Worm (Caenorhabditis elegans) whole organism, young adult: ENCODE results near the gene ZK1073.2.

Experiments used
- C06A6.2 ChIP-seq: fragments of 200-800 bp; sonication (Bioruptor generic); conservative IDR thresholded peaks from 2 replicates; pipeline ENCODE4 v1.3.6; 2022; ENCODE audit warnings: missing genetic modification characterization, missing compliant biosample characterization
- D2030.7 ChIP-seq: fragments of 200-800 bp; sonication (Bioruptor generic); IDR thresholded peaks from 2 replicates; pipeline ENCODE4 v1.3.6; 2022; ENCODE audit warnings: missing genetic modification reagents, missing genetic modification characterization, missing compliant biosample characterization
- F23B12.7 ChIP-seq: sonication (generic microtip); optimal IDR thresholded peaks from 2 replicates; lab custom pipeline; 2017; ENCODE audit warnings: missing genetic modification characterization, mild to moderate bottlenecking, missing compliant biosample characterization, antibody characterized with exemption, moderate library complexity; ENCODE audit not compliant: insufficient read depth
- F33H1.4 ChIP-seq: fragments of 200-800 bp; sonication (Bioruptor generic); IDR thresholded peaks from 2 replicates; pipeline ENCODE4 v1.3.6; 2022; ENCODE audit warnings: missing genetic modification reagents, missing genetic modification characterization, missing compliant biosample characterization
- F37B4.10 ChIP-seq: fragments of 200-800 bp; sonication (Bioruptor generic); IDR thresholded peaks from 2 replicates; pipeline ENCODE4 v1.3.6; 2022; ENCODE audit warnings: missing genetic modification characterization, missing compliant biosample characterization
- F49E8.2 ChIP-seq: sonication (generic microtip); optimal IDR thresholded peaks from 3 replicates; lab custom pipeline; 2017; ENCODE audit warnings: missing genetic modification characterization, mild to moderate bottlenecking, missing compliant biosample characterization, antibody characterized with exemption, moderate library complexity; ENCODE audit not compliant: insufficient read depth
- F52B5.7 ChIP-seq: sonication (generic microtip); optimal IDR thresholded peaks from 2 replicates; lab custom pipeline; 2016; ENCODE audit warnings: mild to moderate bottlenecking, missing genetic modification characterization, missing compliant biosample characterization
- F57C9.4 ChIP-seq: sonication (generic microtip); optimal IDR thresholded peaks from 2 replicates; lab custom pipeline; 2017; ENCODE audit warnings: mild to moderate bottlenecking, missing genetic modification characterization, missing compliant biosample characterization
- Y56A3A.18 ChIP-seq: fragments of 200-800 bp; sonication (Bioruptor generic); IDR thresholded peaks from 2 replicates; pipeline ENCODE4 v1.3.6; 2022; ENCODE audit warnings: missing genetic modification reagents, missing genetic modification characterization, missing compliant biosample characterization
- ZK185.1 ChIP-seq: sonication (generic microtip); optimal IDR thresholded peaks from 2 replicates; lab custom pipeline; 2016; ENCODE audit warnings: mild to moderate bottlenecking, missing genetic modification characterization, missing compliant biosample characterization; ENCODE audit not compliant: poor library complexity, severe bottlenecking
- ama-1 ChIP-seq, 3 experiments: fragments of 150-350 bp in 1 of 3; sonication (generic microtip) in 2 of 3; optimal IDR thresholded peaks; 2 replicates each; lab custom pipeline; 2014 to 2018; ENCODE audit warnings: missing biosample characterization in 2 of 3, missing genetic modification characterization in 2 of 3, missing genetic modification reagents in 2 of 3
- bed-2 ChIP-seq: fragments of 200-800 bp; sonication (Bioruptor generic); IDR thresholded peaks from 2 replicates; pipeline ENCODE4 v1.3.6; 2022; ENCODE audit warnings: missing genetic modification reagents, missing genetic modification characterization, missing compliant biosample characterization
- ceh-79 ChIP-seq: sonication (generic microtip); optimal IDR thresholded peaks from 2 replicates; lab custom pipeline; 2017; ENCODE audit warnings: mild to moderate bottlenecking, missing genetic modification characterization, missing compliant biosample characterization
- die-1 ChIP-seq: sonication (generic microtip); optimal IDR thresholded peaks from 2 replicates; lab custom pipeline; 2016; ENCODE audit warnings: missing genotype, mild to moderate bottlenecking, missing genetic modification characterization, missing compliant biosample characterization
- dpl-1 ChIP-seq: fragments of 150-350 bp; optimal IDR thresholded peaks from 2 replicates; lab custom pipeline; 2014; ENCODE audit warnings: missing biosample characterization, missing genetic modification reagents, missing genetic modification characterization
- egl-44 ChIP-seq: fragments of 200-800 bp; sonication (Bioruptor generic); IDR thresholded peaks from 2 replicates; pipeline ENCODE4 v1.3.6; 2022; ENCODE audit warnings: missing genetic modification reagents, missing genetic modification characterization, missing compliant biosample characterization
- egrh-3 ChIP-seq: fragments of 200-800 bp; sonication (Bioruptor generic); IDR thresholded peaks from 2 replicates; pipeline ENCODE4 v1.3.6; 2022; ENCODE audit warnings: missing genetic modification reagents, missing genetic modification characterization, missing compliant biosample characterization
- him-1 ChIP-seq: sonication (generic microtip); optimal IDR thresholded peaks from 2 replicates; lab custom pipeline; 2016; ENCODE audit warnings: missing genotype, missing genetic modification reagents, missing genetic modification characterization, missing compliant biosample characterization
- hmg-1.2 ChIP-seq: fragments of 200-800 bp; sonication (Bioruptor generic); IDR thresholded peaks from 2 replicates; pipeline ENCODE4 v1.3.6; 2022; ENCODE audit warnings: missing genetic modification reagents, missing genetic modification characterization, missing compliant biosample characterization
- hsf-1 ChIP-seq: fragments of 200-800 bp; sonication (Bioruptor generic); IDR thresholded peaks from 2 replicates; pipeline ENCODE4 v1.3.6; 2022; ENCODE audit warnings: missing genetic modification reagents, missing genetic modification characterization, missing compliant biosample characterization
- lag-1 ChIP-seq: fragments of 200-800 bp; sonication (Bioruptor generic); IDR thresholded peaks from 2 replicates; pipeline ENCODE4 v1.3.6; 2022; ENCODE audit warnings: missing genetic modification reagents, missing genetic modification characterization, missing compliant biosample characterization
- let-526 ChIP-seq: fragments of 200-800 bp; sonication (Bioruptor generic); IDR thresholded peaks from 2 replicates; pipeline ENCODE4 v1.3.6; 2022; ENCODE audit warnings: missing genetic modification reagents, missing genetic modification characterization, missing compliant biosample characterization
- lin-54 ChIP-seq: fragments of 200-800 bp; sonication (Bioruptor generic); optimal IDR thresholded peaks from 2 replicates; lab custom pipeline; 2018; ENCODE audit warnings: mild to moderate bottlenecking, missing genetic modification characterization, missing compliant biosample characterization
- mes-4 ChIP-seq: sonication (generic microtip); optimal IDR thresholded peaks from 2 replicates; lab custom pipeline; 2016; ENCODE audit warnings: missing genotype, missing genetic modification characterization, missing compliant biosample characterization
- nhr-80 ChIP-seq: sonication (generic microtip); optimal IDR thresholded peaks from 2 replicates; lab custom pipeline; 2016; ENCODE audit warnings: missing genetic modification characterization, missing compliant biosample characterization
- pbrm-1 ChIP-seq: fragments of 200-800 bp; sonication (Bioruptor generic); IDR thresholded peaks from 2 replicates; pipeline ENCODE4 v1.3.6; 2022; ENCODE audit warnings: missing genetic modification reagents, missing genetic modification characterization, missing compliant biosample characterization
- pha-4 ChIP-seq: fragments of 150-350 bp; sonication (generic microtip); optimal IDR thresholded peaks from 2 replicates; lab custom pipeline; 2014; ENCODE audit warnings: missing biosample characterization, missing genetic modification reagents, missing genetic modification characterization
- rcor-1 ChIP-seq: fragments of 200-800 bp; sonication (Bioruptor generic); IDR thresholded peaks from 2 replicates; pipeline ENCODE4 v1.3.6; 2022; ENCODE audit warnings: missing genetic modification reagents, missing genetic modification characterization, missing compliant biosample characterization
- sdz-38 ChIP-seq: sonication (generic microtip); optimal IDR thresholded peaks from 2 replicates; lab custom pipeline; 2016; ENCODE audit warnings: missing genotype, missing genetic modification characterization, missing compliant biosample characterization
- snpc-3.4 ChIP-seq: sonication (generic microtip); optimal IDR thresholded peaks from 2 replicates; lab custom pipeline; 2017; ENCODE audit warnings: missing genetic modification characterization, mild to moderate bottlenecking, missing compliant biosample characterization, antibody characterized with exemption, moderate library complexity, missing genotype, missing genetic modification reagents
- snpc-4 ChIP-seq, 5 experiments: fragments of 150-350 bp in 1 of 5; sonication (generic microtip) in 4 of 5; optimal IDR thresholded peaks; 2 replicates each; lab custom pipeline; 2014 to 2018; ENCODE audit warnings: missing genetic modification characterization in 5 of 5, missing biosample characterization in 3 of 5, antibody characterized with exemption in 2 of 5, mild to moderate bottlenecking in 2 of 5, missing compliant biosample characterization in 2 of 5, missing genotype in 2 of 5, moderate library complexity in 2 of 5, missing genetic modification reagents in 1 of 5
- unc-130 ChIP-seq: sonication (generic microtip); optimal IDR thresholded peaks from 2 replicates; lab custom pipeline; 2016; ENCODE audit warnings: missing genetic modification reagents, missing genetic modification characterization, missing compliant biosample characterization
- zfh-2 ChIP-seq: fragments of 200-800 bp; sonication (Bioruptor generic); conservative IDR thresholded peaks from 2 replicates; pipeline ENCODE4 v1.3.6; 2022; ENCODE audit warnings: missing genetic modification reagents, missing genetic modification characterization, missing compliant biosample characterization
- ztf-28 ChIP-seq: fragments of 200-800 bp; sonication (Bioruptor generic); IDR thresholded peaks from 2 replicates; pipeline ENCODE4 v1.3.6; 2022; ENCODE audit warnings: missing genetic modification reagents, missing genetic modification characterization, missing compliant biosample characterization
- ztf-6 ChIP-seq: fragments of 200-800 bp; sonication (Bioruptor generic); IDR thresholded peaks from 2 replicates; pipeline ENCODE4 v1.3.6; 2022; ENCODE audit warnings: missing genetic modification reagents, missing genetic modification characterization, missing compliant biosample characterization

ZK1073.2 gene

ce11 chrX:16087842-16088241 lies 15.7 kb upstream of the ZK1073.2 start:
- peak; percentile 13 for TF ChIP-seq nhr-80 (tag; lab: Kevin White, UChicago)
- TF ChIP-seq F57C9.4: no peak

DNA sequence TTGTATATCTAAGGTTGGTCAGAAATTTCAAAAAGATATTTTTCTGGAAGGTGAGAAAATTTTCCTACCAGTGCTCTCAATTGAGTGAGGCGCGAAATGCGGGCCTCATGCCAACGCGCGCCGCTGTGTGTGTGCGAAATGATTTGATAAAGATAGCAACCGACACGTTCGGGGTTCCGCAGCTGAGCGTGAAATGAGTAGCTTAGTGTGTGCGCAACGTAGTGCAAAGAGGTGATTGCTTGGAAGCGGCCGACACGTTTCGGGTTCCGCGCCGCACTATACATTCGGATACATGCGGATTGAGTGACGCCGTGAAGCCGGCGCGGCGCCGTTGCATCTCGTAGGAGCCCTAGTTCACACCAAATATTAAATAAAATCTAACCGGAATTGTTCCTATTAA lies 12.3 kb upstream of the ZK1073.2 start:
- TF ChIP-seq Y56A3A.18 (GFP tag; lab: Robert Waterston, UW) (0 out of 2 replicates have a peak, but pooled peaks have one; percentile 33), hmg-1.2 (peak; percentile 26; the same call in 1 of the 2 replicates), snpc-3.4 (tag; lab: Kevin White, UChicago) (no peak), zfh-2 (GFP tag; lab: Robert Waterston, UW) (no peak; the same call in 1 of the 2 replicates), snpc-4 (GFP tag; optimal IDR thresholded peaks at IDR 0.05; lab: Kevin White, UChicago) (no peak), snpc-4 (tag; optimal IDR thresholded peaks at IDR 0.05; lab: Kevin White, UChicago) (peak in 3 of 4 experiments; percentile 46 to 91 (median 89))

DNA sequence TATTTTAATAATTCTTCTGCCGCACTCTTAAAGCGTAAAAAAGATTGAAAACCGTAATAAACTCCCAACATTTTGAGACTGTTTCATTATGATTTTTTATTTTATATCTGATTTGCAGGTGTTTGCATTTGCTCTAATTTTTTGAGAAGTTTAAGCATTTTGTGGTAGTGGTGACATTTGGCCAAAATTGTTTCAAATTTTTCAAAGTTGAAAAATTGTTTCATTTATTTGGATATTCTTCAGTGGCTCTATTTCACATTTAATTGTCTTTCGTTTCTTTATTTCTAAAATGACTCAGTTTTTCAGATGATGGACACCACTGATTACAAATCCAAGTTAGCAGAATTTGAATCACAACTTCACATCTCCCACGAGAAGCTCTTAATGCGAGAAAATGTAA lies 9.1 kb upstream of the ZK1073.2 start, which contains the start of gene C30F2.5:
Gene C30F2.5 (plus strand): TSS at position 301 of the 400 bp plus-strand sequence.
- TF ChIP-seq egrh-3 (GFP tag; lab: Robert Waterston, UW) (no peak), bed-2 (GFP tag; lab: Robert Waterston, UW) (no peak), let-526 (GFP tag; lab: Robert Waterston, UW) (no peak)

ce11 chrX:16098104-16098638 lies 5.3 kb upstream of the ZK1073.2 start:
- TF ChIP-seq F49E8.2 (tag; lab: Kevin White, UChicago): no peak

- TF ChIP-seq ztf-28 (0 out of 2 replicates have a peak, but pooled peaks have one; percentile 45), F52B5.7 (tag; lab: Kevin White, UChicago) (no peak), F23B12.7 (tag; lab: Kevin White, UChicago) (no peak), snpc-4 (GFP tag; optimal IDR thresholded peaks at IDR 0.05; lab: Kevin White, UChicago) (no peak), snpc-4 (tag; optimal IDR thresholded peaks at IDR 0.05; lab: Kevin White, UChicago) (peak in 3 of 4 experiments; percentile 47 to 84 (median 65)), zfh-2 (GFP tag; lab: Robert Waterston, UW) (0 out of 2 replicates have a peak, but pooled peaks have one; percentile 30), F37B4.10 (GFP tag; lab: Robert Waterston, UW) (no peak), D2030.7 (GFP tag; lab: Robert Waterston, UW) (no peak)
Observed at ce11 chrX:16099251-16099650, 4.2 kb upstream of the ZK1073.2 start.

DNA sequence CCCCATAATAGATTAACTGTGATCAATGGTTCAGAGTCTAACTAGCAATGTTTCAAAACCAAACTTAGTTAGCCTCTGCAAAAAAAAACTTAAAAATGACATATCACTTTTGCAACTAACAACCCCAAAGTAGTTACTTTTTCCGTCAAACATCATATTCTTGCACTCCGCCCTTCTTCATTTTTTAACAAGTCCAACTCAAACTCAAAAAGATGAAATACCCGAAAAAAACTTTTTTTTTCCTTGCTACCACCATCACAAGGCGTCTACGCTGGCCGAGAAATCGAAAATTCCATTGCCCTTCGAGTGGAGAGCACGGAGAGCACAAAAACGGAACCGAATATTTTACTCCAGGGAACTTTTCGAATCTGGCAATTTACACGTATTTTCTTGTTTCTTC lies 2.4 kb downstream of the ZK1073.2 start:
- TF ChIP-seq F37B4.10 (GFP tag; lab: Robert Waterston, UW): no peak
- no peak for TF ChIP-seq unc-130 (GFP tag; lab: Kevin White, UChicago)
- TF ChIP-seq ama-1 (optimal IDR thresholded peaks at IDR 0.05; lab: Kevin White, UChicago): no peak
- TF ChIP-seq ama-1 (GFP tag; optimal IDR thresholded peaks at IDR 0.05; lab: Kevin White, UChicago): no peak
- no peak for TF ChIP-seq hsf-1
- TF ChIP-seq dpl-1 (GFP tag; lab: Kevin White, UChicago): no peak
- no peak for TF ChIP-seq die-1 (tag; lab: Kevin White, UChicago)
- no peak for TF ChIP-seq ztf-6 (GFP tag; lab: Robert Waterston, UW)
- TF ChIP-seq, all 124 proteins: peak for 0

DNA sequence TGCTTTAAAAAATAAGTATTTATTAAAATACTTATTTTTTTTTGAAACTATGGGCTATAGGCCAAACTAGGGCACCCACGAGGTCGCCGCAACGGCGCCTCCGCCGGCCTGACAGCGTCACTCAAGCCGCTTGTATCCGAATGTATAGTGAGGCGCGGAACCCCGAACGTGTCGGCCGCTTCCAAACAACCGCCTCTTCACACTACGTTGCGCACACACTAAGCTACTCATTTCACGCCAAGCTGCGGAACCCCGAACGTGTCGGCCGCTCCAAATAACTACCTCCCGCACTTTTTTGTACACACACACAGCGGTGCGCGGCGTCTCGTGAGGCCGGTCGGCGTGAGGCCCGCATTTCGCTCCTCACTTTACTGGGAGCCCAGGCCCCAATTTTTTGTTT lies 9.4 kb downstream of the ZK1073.2 start:
- no peak for TF ChIP-seq C06A6.2 (GFP tag; lab: Robert Waterston, UW)
- no peak for TF ChIP-seq snpc-4 (GFP tag; optimal IDR thresholded peaks at IDR 0.05; lab: Kevin White, UChicago)
- TF ChIP-seq snpc-4 (tag; optimal IDR thresholded peaks at IDR 0.05; lab: Kevin White, UChicago): peak in 2 of 4 experiments; percentile 79 to 87
- no peak for TF ChIP-seq ama-1 (optimal IDR thresholded peaks at IDR 0.05; lab: Kevin White, UChicago)
- TF ChIP-seq ama-1 (GFP tag; optimal IDR thresholded peaks at IDR 0.05; lab: Kevin White, UChicago): no peak
- no peak for TF ChIP-seq pha-4 (tag; lab: Kevin White, UChicago)
- TF ChIP-seq egl-44 (GFP tag; lab: Robert Waterston, UW): no peak
- TF ChIP-seq lag-1 (GFP tag; lab: Robert Waterston, UW): no peak
- no peak for TF ChIP-seq ZK185.1
- no peak for TF ChIP-seq lin-54 (GFP tag; lab: Kevin White, UChicago)
- no peak for TF ChIP-seq him-1 (tag; lab: Kevin White, UChicago)
- TF ChIP-seq ceh-79: no peak
- TF ChIP-seq sdz-38 (tag; lab: Kevin White, UChicago): no peak
- TF ChIP-seq zfh-2 (GFP tag; lab: Robert Waterston, UW): peak; percentile 70
- TF ChIP-seq rcor-1: no peak
- no peak for TF ChIP-seq pbrm-1 (GFP tag; lab: Robert Waterston, UW)
- TF ChIP-seq F33H1.4 (GFP tag; lab: Robert Waterston, UW): no peak
- TF ChIP-seq mes-4 (tag; lab: Kevin White, UChicago): no peak
